Worm (Caenorhabditis elegans): ENCODE measurements around the gene ubq-1.

- TF ChIP-seq flt-1 (GFP tag; IDR thresholded peaks at IDR 0.05) (no peak), klf-2 (GFP tag; conservative IDR thresholded peaks at IDR 0.05) (no peak)
These were observed 36.0 kb downstream of the ubq-1 start for ce11 chrIII:5976021-5976420.

All from whole organism, midembryonic.